Worm (Caenorhabditis elegans) whole organism, late embryonic: Measurements from ENCODE around the gene acc-2.

ENCODE experiments used
- F13H6.1 ChIP-seq: sonication (generic microtip); optimal IDR thresholded peaks from 2 replicates; lab custom pipeline; 2016; ENCODE audit warnings: missing genetic modification characterization, missing compliant biosample characterization
- K02D7.2 ChIP-seq: sonication (generic microtip); optimal IDR thresholded peaks from 2 replicates; lab custom pipeline; 2017; ENCODE audit warnings: mild to moderate bottlenecking, missing genetic modification characterization, missing compliant biosample characterization
- K09A11.1 ChIP-seq: sonication (generic microtip); optimal IDR thresholded peaks from 2 replicates; lab custom pipeline; 2017; ENCODE audit warnings: antibody characterized with exemption, mild to moderate bottlenecking, missing genetic modification characterization, missing compliant biosample characterization; ENCODE audit not compliant: insufficient read depth
- T23F11.4 ChIP-seq: fragments of 200-800 bp; sonication (Bioruptor generic); optimal IDR thresholded peaks from 2 replicates; lab custom pipeline; 2018; ENCODE audit warnings: mild to moderate bottlenecking, missing genetic modification characterization, missing compliant biosample characterization
- Y22D7AL.16 ChIP-seq: sonication (generic microtip); optimal IDR thresholded peaks from 2 replicates; lab custom pipeline; 2016; ENCODE audit warnings: missing genetic modification characterization, missing compliant biosample characterization
- ahr-1 ChIP-seq: sonication (generic microtip); optimal IDR thresholded peaks from 2 replicates; lab custom pipeline; 2016; ENCODE audit warnings: missing genetic modification characterization, missing compliant biosample characterization
- ama-1 ChIP-seq: fragments of 150-350 bp; optimal IDR thresholded peaks from 2 replicates; lab custom pipeline; 2014
- ceh-22 ChIP-seq: sonication (generic microtip); optimal IDR thresholded peaks from 2 replicates; lab custom pipeline; 2017; ENCODE audit warnings: missing biosample characterization, missing genetic modification characterization
- ceh-31 ChIP-seq: sonication (generic microtip); optimal IDR thresholded peaks from 2 replicates; lab custom pipeline; 2016; ENCODE audit warnings: missing genetic modification characterization, missing compliant biosample characterization
- ceh-34 ChIP-seq: sonication (generic microtip); optimal IDR thresholded peaks from 2 replicates; lab custom pipeline; 2016; ENCODE audit warnings: mild to moderate bottlenecking, missing genetic modification characterization, missing compliant biosample characterization
- ceh-45 ChIP-seq: fragments of 200-800 bp; sonication (Bioruptor generic); IDR thresholded peaks from 2 replicates; pipeline ENCODE4 v1.3.6; 2022; ENCODE audit warnings: missing genetic modification reagents, missing genetic modification characterization, missing compliant biosample characterization
- ceh-9 ChIP-seq: sonication (generic microtip); optimal IDR thresholded peaks from 2 replicates; lab custom pipeline; 2016; ENCODE audit warnings: mild to moderate bottlenecking, missing genetic modification characterization, inconsistent platforms, missing compliant biosample characterization
- che-1 ChIP-seq: sonication (generic microtip); optimal IDR thresholded peaks from 2 replicates; lab custom pipeline; 2016; ENCODE audit warnings: mild to moderate bottlenecking, missing genetic modification characterization, missing compliant biosample characterization
- dmd-4 ChIP-seq: sonication (generic microtip); optimal IDR thresholded peaks from 2 replicates; lab custom pipeline; 2016; ENCODE audit warnings: borderline replicate concordance, missing genetic modification characterization, missing compliant biosample characterization
- dve-1 ChIP-seq: sonication (generic microtip); optimal IDR thresholded peaks from 2 replicates; lab custom pipeline; 2017; ENCODE audit warnings: antibody characterized with exemption, mild to moderate bottlenecking, missing genetic modification characterization, missing compliant biosample characterization
- elt-4 ChIP-seq: sonication (generic microtip); optimal IDR thresholded peaks from 2 replicates; lab custom pipeline; 2016; ENCODE audit warnings: missing genetic modification characterization, missing compliant biosample characterization
- ets-4 ChIP-seq: sonication (generic microtip); optimal IDR thresholded peaks from 2 replicates; lab custom pipeline; 2016; ENCODE audit warnings: missing genetic modification characterization, missing compliant biosample characterization
- eyg-1 ChIP-seq: sonication (generic microtip); optimal IDR thresholded peaks from 2 replicates; lab custom pipeline; 2016; ENCODE audit warnings: missing genotype, missing genetic modification characterization, missing compliant biosample characterization
- fax-1 ChIP-seq: sonication (generic microtip); optimal IDR thresholded peaks from 2 replicates; lab custom pipeline; 2016; ENCODE audit warnings: missing genotype, missing genetic modification characterization, missing compliant biosample characterization
- fkh-10 ChIP-seq: fragments of 150-350 bp; optimal IDR thresholded peaks from 2 replicates; lab custom pipeline; 2014; ENCODE audit warnings: missing biosample characterization, missing genetic modification reagents, missing genetic modification characterization
- fkh-6 ChIP-seq: sonication (generic microtip); optimal IDR thresholded peaks from 2 replicates; lab custom pipeline; 2016; ENCODE audit warnings: missing genetic modification characterization, missing compliant biosample characterization
- gmeb-2 ChIP-seq: sonication (generic microtip); optimal IDR thresholded peaks from 2 replicates; lab custom pipeline; 2016; ENCODE audit warnings: missing genetic modification characterization, inconsistent platforms, missing compliant biosample characterization
- hlh-13 ChIP-seq: fragments of 200-800 bp; sonication (Bioruptor generic); optimal IDR thresholded peaks from 2 replicates; lab custom pipeline; 2018; ENCODE audit warnings: mild to moderate bottlenecking, missing genetic modification characterization, missing compliant biosample characterization
- hlh-30 ChIP-seq: sonication (generic microtip); optimal IDR thresholded peaks from 2 replicates; lab custom pipeline; 2017; ENCODE audit warnings: antibody characterized with exemption, missing genetic modification characterization, missing compliant biosample characterization; ENCODE audit not compliant: insufficient read depth
- hlh-6 ChIP-seq: sonication (generic microtip); optimal IDR thresholded peaks from 2 replicates; lab custom pipeline; 2016; ENCODE audit warnings: missing genotype, missing genetic modification characterization, missing compliant biosample characterization
- hlh-8 ChIP-seq: sonication (generic microtip); optimal IDR thresholded peaks from 2 replicates; lab custom pipeline; 2016; ENCODE audit warnings: missing genotype, missing genetic modification characterization, missing compliant biosample characterization
- lin-11 ChIP-seq: fragments of 200-800 bp; sonication (Bioruptor generic); optimal IDR thresholded peaks from 2 replicates; lab custom pipeline; 2018; ENCODE audit warnings: mild to moderate bottlenecking, missing genetic modification characterization, missing compliant biosample characterization
- madf-2 ChIP-seq: sonication (generic microtip); optimal IDR thresholded peaks from 2 replicates; lab custom pipeline; 2017; ENCODE audit warnings: missing genetic modification characterization, missing compliant biosample characterization
- mec-3 ChIP-seq: sonication (generic microtip); optimal IDR thresholded peaks from 2 replicates; lab custom pipeline; 2016; ENCODE audit warnings: borderline replicate concordance, missing genetic modification characterization, missing compliant biosample characterization
- nfya-1 ChIP-seq: sonication (generic microtip); optimal IDR thresholded peaks from 2 replicates; lab custom pipeline; 2017; ENCODE audit warnings: missing genetic modification characterization, mild to moderate bottlenecking, missing compliant biosample characterization, antibody characterized with exemption, moderate library complexity
- nhr-11 ChIP-seq: fragments of 150-350 bp; optimal IDR thresholded peaks from 2 replicates; lab custom pipeline; 2014; ENCODE audit warnings: missing biosample characterization, missing genetic modification characterization
- npax-4 ChIP-seq: sonication (generic microtip); optimal IDR thresholded peaks from 2 replicates; lab custom pipeline; 2016; ENCODE audit warnings: missing genetic modification characterization, missing compliant biosample characterization
- odd-2 ChIP-seq: sonication (generic microtip); optimal IDR thresholded peaks from 2 replicates; lab custom pipeline; 2017; ENCODE audit warnings: antibody characterized with exemption, mild to moderate bottlenecking, missing genetic modification characterization, missing compliant biosample characterization
- pat-9 ChIP-seq: fragments of 200-800 bp; sonication (Bioruptor generic); optimal IDR thresholded peaks from 2 replicates; lab custom pipeline; 2018; ENCODE audit warnings: mild to moderate bottlenecking, missing genetic modification characterization, moderate library complexity, missing compliant biosample characterization
- pha-2 ChIP-seq: sonication (generic microtip); optimal IDR thresholded peaks from 2 replicates; lab custom pipeline; 2017; ENCODE audit warnings: mild to moderate bottlenecking, missing genetic modification characterization, missing compliant biosample characterization
- pha-4 ChIP-seq: fragments of 150-350 bp; optimal IDR thresholded peaks from 2 replicates; lab custom pipeline; 2018; ENCODE audit warnings: missing biosample characterization, missing genetic modification reagents, missing genetic modification characterization
- pros-1 ChIP-seq: fragments of 150-350 bp; optimal IDR thresholded peaks from 2 replicates; lab custom pipeline; 2014; ENCODE audit warnings: missing biosample characterization, missing genetic modification reagents, missing genetic modification characterization
- ref-2 ChIP-seq: sonication (generic microtip); optimal IDR thresholded peaks from 2 replicates; lab custom pipeline; 2016; ENCODE audit warnings: missing genetic modification characterization, missing compliant biosample characterization
- rnt-1 ChIP-seq: sonication (generic microtip); optimal IDR thresholded peaks from 2 replicates; lab custom pipeline; 2016; ENCODE audit warnings: missing genetic modification characterization, missing compliant biosample characterization
- sdc-2 ChIP-seq: sonication (generic microtip); optimal IDR thresholded peaks from 2 replicates; lab custom pipeline; 2016; ENCODE audit warnings: missing genotype, missing genetic modification characterization, missing compliant biosample characterization
- sox-2 ChIP-seq: fragments of 200-800 bp; sonication (Bioruptor generic); IDR thresholded peaks from 2 replicates; pipeline ENCODE4 v1.3.6; 2022; ENCODE audit warnings: missing genetic modification reagents, missing genetic modification characterization, missing compliant biosample characterization
- tbx-2 ChIP-seq: sonication (generic microtip); optimal IDR thresholded peaks from 2 replicates; lab custom pipeline; 2016; ENCODE audit warnings: missing genetic modification characterization, missing compliant biosample characterization
- ttx-3 ChIP-seq: sonication (generic microtip); optimal IDR thresholded peaks from 2 replicates; lab custom pipeline; 2016; ENCODE audit warnings: missing genetic modification reagents, missing genetic modification characterization, missing compliant biosample characterization
- unc-42 ChIP-seq: sonication (generic microtip); optimal IDR thresholded peaks from 2 replicates; lab custom pipeline; 2016; ENCODE audit warnings: missing genotype, missing genetic modification characterization, missing compliant biosample characterization
- unc-55 ChIP-seq: sonication (generic microtip); optimal IDR thresholded peaks from 2 replicates; lab custom pipeline; 2017; ENCODE audit warnings: missing biosample characterization, missing genetic modification reagents, missing genetic modification characterization
- unc-86 ChIP-seq: sonication (generic microtip); optimal IDR thresholded peaks from 2 replicates; lab custom pipeline; 2016; ENCODE audit warnings: missing genetic modification characterization, missing compliant biosample characterization
- ztf-16 ChIP-seq: sonication (generic microtip); optimal IDR thresholded peaks from 2 replicates; lab custom pipeline; 2017; ENCODE audit warnings: missing genetic modification characterization, missing compliant biosample characterization

The acc-2 gene

DNA sequence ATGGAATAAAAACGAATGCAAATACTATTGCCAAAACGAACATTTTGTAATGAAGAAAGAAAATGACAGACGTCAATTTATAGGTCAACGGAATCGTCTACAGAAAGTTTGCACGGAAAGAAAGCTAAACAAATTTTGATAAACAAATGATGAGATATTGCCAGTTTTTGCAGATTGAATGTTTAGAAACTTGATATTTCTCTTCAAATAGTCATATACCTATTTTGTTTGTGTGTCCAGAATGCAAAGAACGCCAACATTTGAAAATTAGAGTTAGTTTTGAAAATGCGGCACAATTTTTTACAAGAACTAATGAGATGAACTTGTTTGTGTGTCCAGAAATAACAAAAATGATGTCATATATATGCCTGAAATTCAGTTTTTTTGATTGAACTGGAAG is 28.7 kb downstream of the acc-2 start, which contains the start of gene Y73F4A.1:
Gene Y73F4A.1, minus strand, starts transcription at position 101 of the 400 bp plus-strand sequence.
- TF ChIP-seq ahr-1 (tag; lab: Kevin White, UChicago) (no peak), nhr-11 (tag; lab: Kevin White, UChicago) (no peak), pat-9 (no peak), ceh-31 (tag; lab: Kevin White, UChicago) (no peak), unc-42 (tag; lab: Kevin White, UChicago) (no peak), hlh-13 (GFP tag; lab: Kevin White, UChicago) (no peak), pha-4 (tag; lab: Kevin White, UChicago) (no peak), npax-4 (no peak), dve-1 (tag; lab: Kevin White, UChicago) (no peak), F13H6.1 (tag; lab: Kevin White, UChicago) (no peak), K09A11.1 (no peak), Y22D7AL.16 (no peak), unc-55 (GFP tag; lab: Kevin White, UChicago) (no peak), hlh-8 (no peak), fax-1 (tag; lab: Kevin White, UChicago) (no peak), ets-4 (tag; lab: Kevin White, UChicago) (no peak), eyg-1 (tag; lab: Kevin White, UChicago) (no peak), gmeb-2 (no peak), T23F11.4 (GFP tag; lab: Kevin White, UChicago) (no peak)

DNA sequence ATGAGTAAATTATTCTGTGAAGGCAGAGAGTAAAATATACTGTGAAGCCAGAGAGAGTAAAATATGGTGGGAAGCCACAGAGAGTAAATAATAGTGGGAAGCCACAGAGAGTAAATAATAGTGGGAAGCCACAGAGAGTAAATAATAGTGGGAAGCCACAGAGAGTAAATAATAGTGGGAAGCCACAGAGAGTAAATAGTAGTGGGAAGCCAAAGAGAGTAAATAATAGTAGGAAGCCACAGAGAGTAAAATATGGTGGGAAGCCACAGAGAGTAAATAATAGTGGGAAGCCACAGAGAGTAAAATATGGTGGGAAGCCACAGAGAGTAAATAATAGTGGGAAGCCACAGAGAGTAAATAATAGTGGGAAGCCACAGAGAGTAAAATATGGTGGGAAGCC is 31.5 kb downstream of the acc-2 start:
- TF ChIP-seq mec-3 (tag; lab: Kevin White, UChicago): peak; percentile 16
- peak; percentile 57 for TF ChIP-seq madf-2 (tag; lab: Kevin White, UChicago)
- peak; percentile 2 for TF ChIP-seq hlh-6 (tag; lab: Kevin White, UChicago)
- peak; percentile 88 for TF ChIP-seq elt-4 (tag; lab: Kevin White, UChicago)
- TF ChIP-seq sdc-2: peak; percentile 22
- TF ChIP-seq fkh-6 (tag; lab: Kevin White, UChicago): peak; percentile 26
- TF ChIP-seq tbx-2: peak; percentile 37
- TF ChIP-seq F13H6.1 (tag; lab: Kevin White, UChicago): peak; percentile 52
- peak; percentile 5 for TF ChIP-seq ceh-34 (tag; lab: Kevin White, UChicago)
- peak; percentile 30 for TF ChIP-seq hlh-8

DNA sequence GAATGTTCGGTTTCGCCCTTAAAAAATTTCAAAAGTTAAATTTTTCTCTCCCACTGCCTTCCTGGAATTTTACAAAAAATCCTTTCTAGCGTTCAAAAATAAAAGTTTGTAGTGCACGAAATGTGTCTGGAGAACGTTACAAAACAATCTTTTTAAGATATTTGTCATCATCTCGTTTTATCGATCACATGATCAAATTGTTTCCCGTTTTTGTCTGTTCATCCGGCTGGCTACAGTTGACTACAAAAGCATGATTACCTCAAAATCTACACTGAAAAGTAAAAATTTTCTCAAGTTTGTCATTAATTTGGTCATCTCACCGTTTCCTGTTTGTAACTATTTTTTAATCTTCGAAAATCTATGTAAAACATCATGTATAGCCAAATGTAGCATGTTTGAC is 34.5 kb downstream of the acc-2 start:
- TF ChIP-seq ceh-9 (tag; lab: Kevin White, UChicago) (no peak), elt-4 (tag; lab: Kevin White, UChicago) (no peak), sox-2 (GFP tag; lab: Robert Waterston, UW) (no peak), fkh-10 (GFP tag; lab: Kevin White, UChicago) (no peak), dmd-4 (no peak), ztf-16 (tag; lab: Kevin White, UChicago) (no peak), lin-11 (no peak), tbx-2 (no peak), hlh-13 (GFP tag; lab: Kevin White, UChicago) (no peak), fax-1 (tag; lab: Kevin White, UChicago) (no peak), pha-2 (tag; lab: Kevin White, UChicago) (no peak), ceh-34 (tag; lab: Kevin White, UChicago) (no peak)
- TF ChIP-seq, all 69 proteins: peak for 0

DNA sequence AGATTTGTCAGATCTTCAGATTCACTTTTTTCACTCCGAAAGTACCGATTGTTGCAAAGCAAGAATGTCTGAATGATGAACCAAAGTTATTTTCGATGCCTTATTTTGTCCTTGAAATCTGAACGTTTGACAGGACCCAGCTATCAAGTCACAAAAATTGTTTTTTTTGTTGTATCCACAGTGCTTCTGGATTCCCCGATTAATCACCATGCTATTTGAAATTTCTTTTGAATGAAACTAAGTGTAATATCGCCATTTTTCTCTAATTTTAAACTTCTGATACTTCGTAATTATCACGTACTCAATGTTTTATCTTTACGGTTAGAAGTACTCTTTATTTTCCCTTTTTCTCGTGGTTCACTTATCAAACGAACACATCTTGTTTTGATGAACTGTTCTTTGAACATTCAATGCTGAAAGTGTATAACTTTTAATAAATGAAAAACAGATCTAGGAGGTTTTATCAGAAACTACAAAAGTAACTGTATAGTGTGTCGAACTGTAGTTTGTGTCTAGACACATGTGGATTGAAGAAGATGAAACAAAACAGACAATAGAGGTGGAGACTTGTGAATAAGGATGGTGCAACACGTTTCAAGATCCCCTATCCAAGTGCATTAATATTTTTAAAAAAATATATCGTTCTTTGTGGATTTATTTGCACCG is 35.1 kb downstream of the acc-2 start:
- TF ChIP-seq K02D7.2 (tag; lab: Kevin White, UChicago) (no peak), pat-9 (no peak), nfya-1 (tag; lab: Kevin White, UChicago) (no peak), madf-2 (tag; lab: Kevin White, UChicago) (no peak), pros-1 (tag; lab: Kevin White, UChicago) (no peak), elt-4 (tag; lab: Kevin White, UChicago) (no peak), sox-2 (GFP tag; lab: Robert Waterston, UW) (no peak), ceh-45 (GFP tag; lab: Robert Waterston, UW) (no peak), unc-86 (tag; lab: Kevin White, UChicago) (no peak), ref-2 (tag; lab: Kevin White, UChicago) (no peak), che-1 (tag; lab: Kevin White, UChicago) (no peak), ets-4 (tag; lab: Kevin White, UChicago) (no peak), ceh-22 (tag; lab: Kevin White, UChicago) (no peak), rnt-1 (tag; lab: Kevin White, UChicago) (no peak), ama-1 (lab: Kevin White, UChicago) (no peak), hlh-30 (tag; lab: Kevin White, UChicago) (no peak), ttx-3 (no peak), odd-2 (tag; lab: Kevin White, UChicago) (no peak)
